Worm (Caenorhabditis elegans): Measurements from ENCODE around the gene R09D1.14.

DNA sequence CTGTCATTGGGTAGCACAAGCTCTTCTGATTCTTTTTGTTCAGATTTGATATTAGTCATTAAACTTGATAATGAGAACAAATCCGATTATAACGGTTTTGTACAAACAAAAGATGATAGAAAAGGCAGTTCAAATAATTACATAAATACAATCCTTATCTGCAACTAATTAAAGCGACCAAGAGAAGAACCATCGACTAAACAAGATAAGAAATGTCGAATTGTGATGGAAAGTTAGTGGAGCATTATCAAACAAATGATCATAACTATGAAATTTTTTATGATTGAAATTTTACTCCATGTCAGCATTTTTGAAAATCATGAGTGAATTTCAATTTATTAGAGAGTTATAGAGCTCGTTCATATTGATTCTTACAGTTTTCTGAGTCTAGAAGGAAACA lies 9.1 kb upstream of the R09D1.14 start, which contains the start of gene chil-23:
- TF ChIP-seq ama-1 (optimal IDR thresholded peaks at IDR 0.05) (no peak), nhr-23 (tag; optimal IDR thresholded peaks at IDR 0.05) (no peak), lin-15B (tag; optimal IDR thresholded peaks at IDR 0.05) (no peak), fos-1 (tag; optimal IDR thresholded peaks at IDR 0.05) (no peak), fkh-10 (GFP tag; optimal IDR thresholded peaks at IDR 0.05) (no peak), snpc-4 (tag; optimal IDR thresholded peaks at IDR 0.05) (no peak)
